Fruit fly (Drosophila melanogaster) S2 (cell line): ENCODE results near the gene Sur-8.

Source experiments
- CG8478 ChIP-seq: fragments of >200 bp; optimal IDR thresholded peaks from 2 replicates; lab custom pipeline; 2018
- CTCF ChIP-seq, 2 experiments: fragments of >200 bp; optimal IDR thresholded peaks; 2 replicates each; lab custom pipeline; 2018

dm6 chr3R:17400675-17401118 lies 1.6 kb downstream of the Sur-8 start:
- no peak for TF ChIP-seq CG8478 (lab: Kevin White, UChicago)
- no peak for TF ChIP-seq CTCF (optimal IDR thresholded peaks at IDR 0.05; lab: Kevin White, UChicago)
